Worm (Caenorhabditis elegans): ENCODE measurements around the gene C01G10.14.

The C01G10.14 gene

ce11 chrV:15082291-15082690 lies 23.5 kb downstream of the C01G10.14 start, which contains the start of the genes C01G10.10 and C01G10.9 (continued):
- TF ChIP-seq ceh-34 (tag; optimal IDR thresholded peaks at IDR 0.05) (peak; percentile 9), pha-2 (tag; optimal IDR thresholded peaks at IDR 0.05) (no peak), F13H6.1 (tag; optimal IDR thresholded peaks at IDR 0.05) (peak; percentile 46), ceh-48 (tag; optimal IDR thresholded peaks at IDR 0.05) (no peak), madf-2 (tag; optimal IDR thresholded peaks at IDR 0.05) (no peak), hlh-15 (tag; optimal IDR thresholded peaks at IDR 0.05) (no peak), dmd-4 (tag; optimal IDR thresholded peaks at IDR 0.05; ENCODE audit: borderline replicate concordance) (no peak), pros-1 (tag; optimal IDR thresholded peaks at IDR 0.05) (no peak), syd-9 (tag; optimal IDR thresholded peaks at IDR 0.05) (no peak), ceh-14 (tag; optimal IDR thresholded peaks at IDR 0.05) (peak; percentile 46), tbx-7 (tag; optimal IDR thresholded peaks at IDR 0.05) (peak; percentile 90), ceh-9 (tag; optimal IDR thresholded peaks at IDR 0.05) (no peak), ref-2 (tag; optimal IDR thresholded peaks at IDR 0.05) (peak; percentile 70), ets-4 (tag; optimal IDR thresholded peaks at IDR 0.05) (peak; percentile 91), fax-1 (tag; optimal IDR thresholded peaks at IDR 0.05) (peak; percentile 48), npax-4 (tag; optimal IDR thresholded peaks at IDR 0.05) (no peak), hlh-8 (tag; optimal IDR thresholded peaks at IDR 0.05) (peak; percentile 7), gmeb-2 (tag; optimal IDR thresholded peaks at IDR 0.05) (peak; percentile 4), unc-42 (tag; optimal IDR thresholded peaks at IDR 0.05) (peak; percentile 27), tbx-2 (tag; optimal IDR thresholded peaks at IDR 0.05) (peak; percentile 87), pat-9 (tag; optimal IDR thresholded peaks at IDR 0.05) (no peak), ceh-6 (GFP tag; optimal IDR thresholded peaks at IDR 0.05) (no peak), K02D7.2 (tag; optimal IDR thresholded peaks at IDR 0.05) (no peak), dve-1 (tag; optimal IDR thresholded peaks at IDR 0.05) (no peak), ceh-2 (tag; optimal IDR thresholded peaks at IDR 0.05) (peak; percentile 89), elt-2 (tag; optimal IDR thresholded peaks at IDR 0.05) (peak; percentile 81), rnt-1 (tag; optimal IDR thresholded peaks at IDR 0.05) (peak; percentile 43), T23F11.4 (GFP tag; optimal IDR thresholded peaks at IDR 0.05) (no peak), ceh-22 (tag; optimal IDR thresholded peaks at IDR 0.05) (no peak), ztf-16 (tag; optimal IDR thresholded peaks at IDR 0.05) (no peak), fkh-10 (GFP tag; optimal IDR thresholded peaks at IDR 0.05) (no peak), pag-3 (tag; optimal IDR thresholded peaks at IDR 0.05; ENCODE audit: borderline replicate concordance) (no peak), sdc-2 (tag; optimal IDR thresholded peaks at IDR 0.05) (peak; percentile 27), C38D4.7 (GFP tag; optimal IDR thresholded peaks at IDR 0.05) (no peak), unc-86 (tag; optimal IDR thresholded peaks at IDR 0.05) (no peak), pha-4 (tag; optimal IDR thresholded peaks at IDR 0.05) (no peak), sox-2 (GFP tag; IDR thresholded peaks at IDR 0.05) (no peak), hlh-13 (GFP tag; optimal IDR thresholded peaks at IDR 0.05) (no peak), lin-11 (tag; optimal IDR thresholded peaks at IDR 0.05) (no peak), zip-5 (tag; optimal IDR thresholded peaks at IDR 0.05) (peak; percentile 78), hlh-6 (tag; optimal IDR thresholded peaks at IDR 0.05) (no peak), sox-4 (tag; optimal IDR thresholded peaks at IDR 0.05) (no peak), unc-3 (GFP tag; conservative IDR thresholded peaks at IDR 0.05) (no peak), unc-3 (tag; optimal IDR thresholded peaks at IDR 0.05) (no peak)

- TF ChIP-seq ceh-45 (GFP tag; IDR thresholded peaks at IDR 0.05) (no peak), unc-55 (GFP tag; optimal IDR thresholded peaks at IDR 0.05) (no peak), tbx-2 (tag; optimal IDR thresholded peaks at IDR 0.05) (no peak), rnt-1 (tag; optimal IDR thresholded peaks at IDR 0.05) (no peak), unc-42 (tag; optimal IDR thresholded peaks at IDR 0.05) (no peak), unc-86 (tag; optimal IDR thresholded peaks at IDR 0.05) (no peak), zip-5 (tag; optimal IDR thresholded peaks at IDR 0.05) (no peak), pag-3 (tag; optimal IDR thresholded peaks at IDR 0.05; ENCODE audit: borderline replicate concordance) (no peak), T23F11.4 (GFP tag; optimal IDR thresholded peaks at IDR 0.05) (no peak), odd-2 (tag; optimal IDR thresholded peaks at IDR 0.05) (no peak), Y22D7AL.16 (tag; optimal IDR thresholded peaks at IDR 0.05) (no peak), sdc-2 (tag; optimal IDR thresholded peaks at IDR 0.05) (no peak), elt-2 (tag; optimal IDR thresholded peaks at IDR 0.05) (no peak)
Measured at ce11 chrV:15078560-15078959, 27.2 kb downstream of the C01G10.14 start.
